Worm (Caenorhabditis elegans): ENCODE measurements around the gene cdc-42.

Gene cdc-42

ce11 chrII:7639036-7639435 lies 22.8 kb downstream of the cdc-42 start:
- TF ChIP-seq elt-2 (tag; optimal IDR thresholded peaks at IDR 0.05) (peak; percentile 75), daf-12 (tag; optimal IDR thresholded peaks at IDR 0.05) (no peak), hmg-11 (tag; optimal IDR thresholded peaks at IDR 0.05) (no peak), ceh-9 (tag; optimal IDR thresholded peaks at IDR 0.05) (no peak), pqm-1 (tag; optimal IDR thresholded peaks at IDR 0.05) (peak; percentile 3), unc-39 (tag; optimal IDR thresholded peaks at IDR 0.05) (no peak), ceh-16 (tag; optimal IDR thresholded peaks at IDR 0.05) (no peak), egl-5 (tag; optimal IDR thresholded peaks at IDR 0.05) (no peak), nhr-237 (tag; optimal IDR thresholded peaks at IDR 0.05) (no peak), nhr-12 (tag; optimal IDR thresholded peaks at IDR 0.05) (no peak), sea-2 (GFP tag; optimal IDR thresholded peaks at IDR 0.05) (no peak), ztf-4 (tag; optimal IDR thresholded peaks at IDR 0.05) (no peak)

ce11 chrII:7640161-7640841 lies 24.0 kb downstream of the cdc-42 start:
- TF ChIP-seq nfya-1 (tag; optimal IDR thresholded peaks at IDR 0.05; ENCODE audit: insufficient read depth) (peak; percentile 47), lin-39 (tag; optimal IDR thresholded peaks at IDR 0.05) (peak; percentile 69), zag-1 (tag; optimal IDR thresholded peaks at IDR 0.05) (no peak), nhr-11 (tag; optimal IDR thresholded peaks at IDR 0.05) (peak; percentile 4), elt-3 (tag; optimal IDR thresholded peaks at IDR 0.05) (no peak), egl-5 (tag; optimal IDR thresholded peaks at IDR 0.05) (peak; percentile 21), unc-39 (tag; optimal IDR thresholded peaks at IDR 0.05) (no peak)

ce11 chrII:7642016-7642653 lies 25.9 kb downstream of the cdc-42 start:
- TF ChIP-seq elt-1 (tag; optimal IDR thresholded peaks at IDR 0.05) (no peak), nhr-25 (tag; optimal IDR thresholded peaks at IDR 0.05) (no peak), fkh-10 (GFP tag; optimal IDR thresholded peaks at IDR 0.05) (peak; percentile 73), nhr-67 (tag; optimal IDR thresholded peaks at IDR 0.05) (no peak), unc-62 (GFP tag; optimal IDR thresholded peaks at IDR 0.05) (peak; percentile 84), ama-1 (optimal IDR thresholded peaks at IDR 0.05) (no peak), ceh-16 (tag; optimal IDR thresholded peaks at IDR 0.05) (no peak), ZK546.5 (tag; optimal IDR thresholded peaks at IDR 0.05) (no peak), tbx-2 (tag; optimal IDR thresholded peaks at IDR 0.05) (peak; percentile 9), daf-12 (tag; optimal IDR thresholded peaks at IDR 0.05) (no peak), nhr-11 (tag; optimal IDR thresholded peaks at IDR 0.05) (peak; percentile 60), R02D3.7 (tag; optimal IDR thresholded peaks at IDR 0.05) (no peak), nhr-237 (tag; optimal IDR thresholded peaks at IDR 0.05) (no peak), ztf-11 (tag; optimal IDR thresholded peaks at IDR 0.05) (no peak), nhr-28 (tag; optimal IDR thresholded peaks at IDR 0.05) (no peak), sea-2 (GFP tag; optimal IDR thresholded peaks at IDR 0.05) (no peak), fos-1 (tag; optimal IDR thresholded peaks at IDR 0.05) (no peak), nhr-12 (tag; optimal IDR thresholded peaks at IDR 0.05) (no peak), mdl-1 (tag; optimal IDR thresholded peaks at IDR 0.05) (peak; percentile 62), unc-39 (tag; optimal IDR thresholded peaks at IDR 0.05) (no peak), egl-5 (tag; optimal IDR thresholded peaks at IDR 0.05) (peak; percentile 67), hmg-11 (tag; optimal IDR thresholded peaks at IDR 0.05) (peak; percentile 82), ztf-4 (tag; optimal IDR thresholded peaks at IDR 0.05) (no peak), elt-3 (tag; optimal IDR thresholded peaks at IDR 0.05) (no peak), ceh-28 (tag; optimal IDR thresholded peaks at IDR 0.05) (peak; percentile 11), elt-2 (tag; optimal IDR thresholded peaks at IDR 0.05) (no peak), nfya-1 (tag; optimal IDR thresholded peaks at IDR 0.05; ENCODE audit: insufficient read depth) (peak; percentile 88), lin-39 (tag; optimal IDR thresholded peaks at IDR 0.05) (peak; percentile 91), snpc-4 (tag; optimal IDR thresholded peaks at IDR 0.05) (peak; percentile 38), lin-15B (tag; optimal IDR thresholded peaks at IDR 0.05) (peak; percentile 8), skn-1 (tag; optimal IDR thresholded peaks at IDR 0.05) (peak; percentile 35), nhr-23 (tag; optimal IDR thresholded peaks at IDR 0.05) (no peak), aly-2 (tag; optimal IDR thresholded peaks at IDR 0.05) (no peak), nhr-76 (tag; optimal IDR thresholded peaks at IDR 0.05) (no peak), fkh-2 (tag; optimal IDR thresholded peaks at IDR 0.05) (no peak), nhr-77 (tag; optimal IDR thresholded peaks at IDR 0.05) (no peak), ceh-82 (tag; optimal IDR thresholded peaks at IDR 0.05) (no peak), mml-1 (tag; optimal IDR thresholded peaks at IDR 0.05) (no peak)

Measured in whole organism, L3 larva.